Worm (Caenorhabditis elegans) whole organism, mixed stage, embryonic: Measurements from ENCODE around the gene C24B9.3.

Source experiments
- M03D4.4 ChIP-seq: sonication (generic microtip); optimal IDR thresholded peaks from 2 replicates; lab custom pipeline; 2017; ENCODE audit warnings: mild to moderate bottlenecking, missing genetic modification characterization, missing compliant biosample characterization
- elt-3 ChIP-seq: fragments of 150-350 bp; optimal IDR thresholded peaks from 2 replicates; lab custom pipeline; 2014; ENCODE audit warnings: missing biosample characterization, missing genetic modification characterization
- mab-5 ChIP-seq: fragments of 150-350 bp; optimal IDR thresholded peaks from 2 replicates; lab custom pipeline; 2014; ENCODE audit warnings: missing biosample characterization, missing genetic modification characterization
- snpc-4 ChIP-seq: fragments of 150-350 bp; optimal IDR thresholded peaks from 2 replicates; lab custom pipeline; 2014; ENCODE audit warnings: missing biosample characterization, missing genetic modification characterization
- sptf-1 ChIP-seq: sonication (generic microtip); optimal IDR thresholded peaks from 2 replicates; lab custom pipeline; 2017; ENCODE audit warnings: mild to moderate bottlenecking, missing genetic modification characterization, moderate library complexity, missing compliant biosample characterization

- TF ChIP-seq M03D4.4 (no peak), snpc-4 (no peak), mab-5 (tag; lab: Kevin White, UChicago) (no peak), elt-3 (tag; lab: Kevin White, UChicago) (no peak), sptf-1 (tag; lab: Kevin White, UChicago) (no peak)
These were observed 22.8 kb downstream of the C24B9.3 start for ce11 chrV:2688562-2688961.
